Worm (Caenorhabditis elegans) whole organism, young adult: Measurements from ENCODE around the gene rnp-5.

Experiments
- B0019.2 ChIP-seq: fragments of 200-800 bp; sonication (Bioruptor generic); conservative IDR thresholded peaks from 2 replicates; pipeline ENCODE4 v1.3.6; 2022; ENCODE audit warnings: missing genetic modification reagents, missing genetic modification characterization, missing compliant biosample characterization
- B0035.1 ChIP-seq: sonication (generic microtip); optimal IDR thresholded peaks from 2 replicates; lab custom pipeline; 2016; ENCODE audit warnings: missing genetic modification characterization, mild to moderate bottlenecking, missing compliant biosample characterization, missing genotype, missing genetic modification reagents
- F23B12.7 ChIP-seq: sonication (generic microtip); optimal IDR thresholded peaks from 2 replicates; lab custom pipeline; 2017; ENCODE audit warnings: missing genetic modification characterization, mild to moderate bottlenecking, missing compliant biosample characterization, antibody characterized with exemption, moderate library complexity; ENCODE audit not compliant: insufficient read depth
- F33H1.4 ChIP-seq: fragments of 200-800 bp; sonication (Bioruptor generic); IDR thresholded peaks from 2 replicates; pipeline ENCODE4 v1.3.6; 2022; ENCODE audit warnings: missing genetic modification reagents, missing genetic modification characterization, missing compliant biosample characterization
- F37B4.10 ChIP-seq: fragments of 200-800 bp; sonication (Bioruptor generic); IDR thresholded peaks from 2 replicates; pipeline ENCODE4 v1.3.6; 2022; ENCODE audit warnings: missing genetic modification characterization, missing compliant biosample characterization
- F52B5.7 ChIP-seq: sonication (generic microtip); optimal IDR thresholded peaks from 2 replicates; lab custom pipeline; 2016; ENCODE audit warnings: mild to moderate bottlenecking, missing genetic modification characterization, missing compliant biosample characterization
- F55B11.4 ChIP-seq: sonication (generic microtip); optimal IDR thresholded peaks from 2 replicates; lab custom pipeline; 2016; ENCODE audit warnings: missing compliant biosample characterization, missing genetic modification characterization, borderline replicate concordance; ENCODE audit not compliant: insufficient read depth
- T26A5.8 ChIP-seq: sonication (generic microtip); optimal IDR thresholded peaks from 2 replicates; lab custom pipeline; 2016; ENCODE audit warnings: missing genetic modification characterization, missing compliant biosample characterization
- ama-1 ChIP-seq, 3 experiments: fragments of 150-350 bp in 1 of 3; sonication (generic microtip) in 2 of 3; optimal IDR thresholded peaks; 2 replicates each; lab custom pipeline; 2014 to 2018; ENCODE audit warnings: missing biosample characterization in 2 of 3, missing genetic modification characterization in 2 of 3, missing genetic modification reagents in 2 of 3
- aptf-2 ChIP-seq: fragments of 200-800 bp; sonication (Bioruptor generic); conservative IDR thresholded peaks from 2 replicates; pipeline ENCODE4 v1.3.6; 2022; ENCODE audit warnings: missing genetic modification reagents, missing genetic modification characterization, missing compliant biosample characterization
- attf-6 ChIP-seq: fragments of 200-800 bp; sonication (Bioruptor generic); IDR thresholded peaks from 2 replicates; pipeline ENCODE4 v1.3.6; 2022; ENCODE audit warnings: missing genetic modification reagents, missing genetic modification characterization, missing compliant biosample characterization
- bed-1 ChIP-seq: fragments of 200-800 bp; sonication (Bioruptor generic); IDR thresholded peaks from 2 replicates; pipeline ENCODE4 v1.3.6; 2022; ENCODE audit warnings: missing genetic modification reagents, missing genetic modification characterization, missing compliant biosample characterization
- ceh-100 ChIP-seq: fragments of 200-800 bp; sonication (Bioruptor generic); IDR thresholded peaks from 2 replicates; pipeline ENCODE4 v1.3.6; 2022; ENCODE audit warnings: missing genetic modification reagents, missing genetic modification characterization, missing compliant biosample characterization
- ceh-27 ChIP-seq: fragments of 200-800 bp; sonication (Bioruptor generic); optimal IDR thresholded peaks from 2 replicates; lab custom pipeline; 2018; ENCODE audit warnings: mild to moderate bottlenecking, missing genetic modification characterization, moderate library complexity, missing compliant biosample characterization
- ceh-58 ChIP-seq: fragments of 200-800 bp; sonication (Bioruptor generic); IDR thresholded peaks from 2 replicates; pipeline ENCODE4 v1.3.6; 2022; ENCODE audit warnings: missing genetic modification characterization, missing compliant biosample characterization
- die-1 ChIP-seq: sonication (generic microtip); optimal IDR thresholded peaks from 2 replicates; lab custom pipeline; 2016; ENCODE audit warnings: missing genotype, mild to moderate bottlenecking, missing genetic modification characterization, missing compliant biosample characterization
- ekl-4 ChIP-seq: fragments of 200-800 bp; sonication (Bioruptor generic); IDR thresholded peaks from 2 replicates; pipeline ENCODE4 v1.3.6; 2022; ENCODE audit warnings: missing genetic modification reagents, missing genetic modification characterization, missing compliant biosample characterization
- him-1 ChIP-seq: sonication (generic microtip); optimal IDR thresholded peaks from 2 replicates; lab custom pipeline; 2016; ENCODE audit warnings: missing genotype, missing genetic modification reagents, missing genetic modification characterization, missing compliant biosample characterization
- hlh-26 ChIP-seq: fragments of 200-800 bp; sonication (Bioruptor generic); conservative IDR thresholded peaks from 2 replicates; pipeline ENCODE4 v1.3.6; 2022; ENCODE audit warnings: missing genetic modification reagents, missing genetic modification characterization, missing compliant biosample characterization
- hmg-1.2 ChIP-seq: fragments of 200-800 bp; sonication (Bioruptor generic); IDR thresholded peaks from 2 replicates; pipeline ENCODE4 v1.3.6; 2022; ENCODE audit warnings: missing genetic modification reagents, missing genetic modification characterization, missing compliant biosample characterization
- hmg-20 ChIP-seq: fragments of 200-800 bp; sonication (Bioruptor generic); IDR thresholded peaks from 2 replicates; pipeline ENCODE4 v1.3.6; 2022; ENCODE audit warnings: missing genetic modification reagents, missing genetic modification characterization, missing compliant biosample characterization
- hsf-1 ChIP-seq: fragments of 200-800 bp; sonication (Bioruptor generic); IDR thresholded peaks from 2 replicates; pipeline ENCODE4 v1.3.6; 2022; ENCODE audit warnings: missing genetic modification reagents, missing genetic modification characterization, missing compliant biosample characterization
- lag-1 ChIP-seq: fragments of 200-800 bp; sonication (Bioruptor generic); IDR thresholded peaks from 2 replicates; pipeline ENCODE4 v1.3.6; 2022; ENCODE audit warnings: missing genetic modification reagents, missing genetic modification characterization, missing compliant biosample characterization
- lin-35 ChIP-seq, 3 experiments: fragments of 150-350 bp in 2 of 3; sonication (generic microtip) in 1 of 3; optimal IDR thresholded peaks; 2 replicates each; lab custom pipeline; 2014 to 2018; ENCODE audit warnings: missing biosample characterization in 3 of 3, missing genetic modification characterization in 3 of 3, missing genetic modification reagents in 3 of 3
- lsl-1 ChIP-seq: fragments of 200-800 bp; sonication (Bioruptor generic); optimal IDR thresholded peaks from 2 replicates; lab custom pipeline; 2018; ENCODE audit warnings: mild to moderate bottlenecking, missing genetic modification characterization, moderate library complexity, missing compliant biosample characterization
- madf-10 ChIP-seq: sonication (generic microtip); optimal IDR thresholded peaks from 2 replicates; lab custom pipeline; 2016; ENCODE audit warnings: mild to moderate bottlenecking, missing genetic modification characterization, missing compliant biosample characterization
- madf-6 ChIP-seq: fragments of 200-800 bp; sonication (Bioruptor generic); IDR thresholded peaks from 2 replicates; pipeline ENCODE4 v1.3.6; 2022; ENCODE audit warnings: missing genetic modification reagents, missing genetic modification characterization, missing compliant biosample characterization
- madf-8 ChIP-seq: fragments of 200-800 bp; sonication (Bioruptor generic); conservative IDR thresholded peaks from 2 replicates; pipeline ENCODE4 v1.3.6; 2022; ENCODE audit warnings: missing genetic modification reagents, missing genetic modification characterization, missing compliant biosample characterization
- mes-4 ChIP-seq: sonication (generic microtip); optimal IDR thresholded peaks from 2 replicates; lab custom pipeline; 2016; ENCODE audit warnings: missing genotype, missing genetic modification characterization, missing compliant biosample characterization
- mxl-1 ChIP-seq: sonication (generic microtip); optimal IDR thresholded peaks from 2 replicates; lab custom pipeline; 2016; ENCODE audit warnings: missing genetic modification characterization, missing compliant biosample characterization
- nfyb-1 ChIP-seq: fragments of 200-800 bp; sonication (Bioruptor generic); IDR thresholded peaks from 2 replicates; pipeline ENCODE4 v1.3.6; 2022; ENCODE audit warnings: missing genetic modification reagents, missing genetic modification characterization, missing compliant biosample characterization
- nhr-80 ChIP-seq: sonication (generic microtip); optimal IDR thresholded peaks from 2 replicates; lab custom pipeline; 2016; ENCODE audit warnings: missing genetic modification characterization, missing compliant biosample characterization
- pbrm-1 ChIP-seq: fragments of 200-800 bp; sonication (Bioruptor generic); IDR thresholded peaks from 2 replicates; pipeline ENCODE4 v1.3.6; 2022; ENCODE audit warnings: missing genetic modification reagents, missing genetic modification characterization, missing compliant biosample characterization
- rec-8 ChIP-seq, 2 experiments: sonication (generic microtip); optimal IDR thresholded peaks; 2 replicates each; lab custom pipeline; 2016; ENCODE audit warnings: mild to moderate bottlenecking in 2 of 2, missing genetic modification characterization in 2 of 2, missing genetic modification reagents in 2 of 2, missing genotype in 2 of 2, missing biosample characterization in 1 of 2, missing compliant biosample characterization in 1 of 2, moderate library complexity in 1 of 2
- snpc-4 ChIP-seq, 5 experiments: fragments of 150-350 bp in 1 of 5; sonication (generic microtip) in 4 of 5; optimal IDR thresholded peaks; 2 replicates each; lab custom pipeline; 2014 to 2018; ENCODE audit warnings: missing genetic modification characterization in 5 of 5, missing biosample characterization in 3 of 5, antibody characterized with exemption in 2 of 5, mild to moderate bottlenecking in 2 of 5, missing compliant biosample characterization in 2 of 5, missing genotype in 2 of 5, moderate library complexity in 2 of 5, missing genetic modification reagents in 1 of 5
- tbp1 ChIP-seq: fragments of 200-800 bp; sonication (Bioruptor generic); optimal IDR thresholded peaks from 2 replicates; lab custom pipeline; 2018; ENCODE audit warnings: mild to moderate bottlenecking, missing genetic modification characterization, missing compliant biosample characterization
- unc-62 ChIP-seq: fragments of 150-350 bp; optimal IDR thresholded peaks from 2 replicates; lab custom pipeline; 2014; ENCODE audit warnings: missing biosample characterization, missing genetic modification reagents, missing genetic modification characterization
- zim-3 ChIP-seq: sonication (generic microtip); optimal IDR thresholded peaks from 2 replicates; lab custom pipeline; 2017; ENCODE audit warnings: mild to moderate bottlenecking, missing genetic modification characterization, moderate library complexity, missing compliant biosample characterization
- ztf-25 ChIP-seq: fragments of 200-800 bp; sonication (Bioruptor generic); IDR thresholded peaks from 2 replicates; pipeline ENCODE4 v1.3.6; 2022; ENCODE audit warnings: missing genetic modification reagents, missing genetic modification characterization, missing compliant biosample characterization
- ztf-6 ChIP-seq: fragments of 200-800 bp; sonication (Bioruptor generic); IDR thresholded peaks from 2 replicates; pipeline ENCODE4 v1.3.6; 2022; ENCODE audit warnings: missing genetic modification reagents, missing genetic modification characterization, missing compliant biosample characterization

rnp-5 gene

ce11 chrIII:880840-881239 is 27.1 kb upstream of the rnp-5 start:
- TF ChIP-seq ceh-100 (GFP tag; lab: Robert Waterston, UW), result no peak
- TF ChIP-seq attf-6, result 0 out of 2 replicates have a peak, but pooled peaks have one; percentile 49
- peak; percentile 46; the same call in 1 of the 2 replicates for TF ChIP-seq ekl-4 (GFP tag; lab: Robert Waterston, UW)
- no peak for TF ChIP-seq tbp1 (GFP tag; lab: Kevin White, UChicago)
- no peak for TF ChIP-seq ama-1 (optimal IDR thresholded peaks at IDR 0.05; lab: Kevin White, UChicago)
- TF ChIP-seq ama-1 (GFP tag; optimal IDR thresholded peaks at IDR 0.05; lab: Kevin White, UChicago), result no peak
- TF ChIP-seq hlh-26 (GFP tag; lab: Robert Waterston, UW), result no peak
- TF ChIP-seq nfyb-1 (GFP tag; lab: Robert Waterston, UW), result peak; percentile 54; the same call in 1 of the 2 replicates
- TF ChIP-seq hsf-1 (GFP tag; lab: Robert Waterston, UW), result 0 out of 2 replicates have a peak, but pooled peaks have one; percentile 13

DNA sequence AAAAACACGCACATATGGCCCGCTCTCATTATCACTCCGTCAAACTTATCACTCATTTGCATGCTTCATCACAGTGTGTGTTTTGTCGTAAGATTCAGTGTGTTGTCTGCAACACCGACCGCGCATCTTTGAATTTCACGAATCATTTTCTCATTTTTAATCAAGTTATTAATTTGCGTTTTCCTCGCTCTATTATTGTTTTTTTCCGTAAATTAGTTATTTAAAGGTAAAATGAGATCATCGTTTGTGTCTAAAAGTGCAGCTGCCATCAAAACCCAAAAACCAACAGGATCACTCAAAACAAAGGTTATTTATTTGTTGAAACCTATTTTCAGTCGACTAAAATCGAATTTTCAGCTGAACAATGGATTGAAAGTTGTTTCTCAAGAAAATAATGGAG is 25.9 kb upstream of the rnp-5 start, which contains the start of the genes T24C4.5 and ucr-2.3:
T24C4.5 (minus strand) TSS at position 101 of the 400 bp plus-strand sequence.
ucr-2.3 (plus strand) TSS at position 227 of the 400 bp plus-strand sequence.
- TF ChIP-seq lag-1 (GFP tag; lab: Robert Waterston, UW), result no peak
- no peak for TF ChIP-seq lin-35 (GFP tag; optimal IDR thresholded peaks at IDR 0.05; lab: Kevin White, UChicago)
- no peak for TF ChIP-seq madf-8 (GFP tag; lab: Robert Waterston, UW)
- TF ChIP-seq F37B4.10 (GFP tag; lab: Robert Waterston, UW), result no peak
- TF ChIP-seq snpc-4 (GFP tag; optimal IDR thresholded peaks at IDR 0.05; lab: Kevin White, UChicago), result no peak
- no peak for TF ChIP-seq snpc-4 (tag; optimal IDR thresholded peaks at IDR 0.05; lab: Kevin White, UChicago)
- TF ChIP-seq zim-3 (tag; lab: Kevin White, UChicago), result no peak
- no peak for TF ChIP-seq ztf-6
- TF ChIP-seq F52B5.7 (tag; lab: Kevin White, UChicago), result no peak
- no peak for TF ChIP-seq ztf-25 (GFP tag; lab: Robert Waterston, UW)
- TF ChIP-seq F33H1.4, result no peak
- TF ChIP-seq hmg-20 (GFP tag; lab: Robert Waterston, UW), result no peak
- TF ChIP-seq, all 124 proteins: peak for 0

DNA sequence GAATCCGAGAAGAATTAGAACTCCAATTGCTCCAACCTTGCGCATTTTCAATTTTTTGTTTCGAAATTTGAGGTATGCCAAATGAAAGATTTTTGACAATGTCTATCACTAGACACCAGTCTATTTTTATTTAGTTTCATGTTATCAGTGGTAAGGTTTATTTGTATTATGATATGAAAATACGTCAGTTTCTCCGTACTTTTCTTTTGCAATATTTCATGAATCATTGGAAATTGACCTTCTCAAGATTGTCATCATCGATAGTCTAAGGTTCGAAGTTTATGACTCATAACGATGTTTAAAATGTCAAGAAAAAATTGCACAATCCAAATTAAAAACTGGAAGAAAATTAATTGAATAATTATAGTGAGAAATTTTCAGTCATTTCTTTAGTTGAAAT is 19.7 kb upstream of the rnp-5 start, which contains the start of gene clc-19:
clc-19 (minus strand) TSS at position 135 of the 400 bp plus-strand sequence.
- peak; percentile 26 for TF ChIP-seq unc-62 (GFP tag; lab: Kevin White, UChicago)
- no peak for TF ChIP-seq aptf-2 (GFP tag; lab: Robert Waterston, UW)
- peak; percentile 33 for TF ChIP-seq nhr-80 (tag; lab: Kevin White, UChicago)

- no peak for TF ChIP-seq B0019.2
- TF ChIP-seq hmg-1.2 (GFP tag; lab: Robert Waterston, UW), result no peak
- no peak for TF ChIP-seq unc-62 (GFP tag; lab: Kevin White, UChicago)
- TF ChIP-seq madf-6 (GFP tag; lab: Robert Waterston, UW), result no peak
- TF ChIP-seq lsl-1 (GFP tag; lab: Kevin White, UChicago), result no peak
- TF ChIP-seq mes-4 (tag; lab: Kevin White, UChicago), result no peak
- no peak for TF ChIP-seq mxl-1 (tag; lab: Kevin White, UChicago)
- TF ChIP-seq bed-1 (GFP tag; lab: Robert Waterston, UW), result no peak
- no peak for TF ChIP-seq rec-8 (tag; optimal IDR thresholded peaks at IDR 0.05; lab: Kevin White, UChicago)
These were observed 18.7 kb upstream of the rnp-5 start, which contains the start of the genes T24C4.3 and clc-20 for ce11 chrIII:872373-872772. TSS of gene T24C4.3 (minus strand) at chrIII:872473. TSS of gene clc-20 (plus strand) at chrIII:872583.

DNA sequence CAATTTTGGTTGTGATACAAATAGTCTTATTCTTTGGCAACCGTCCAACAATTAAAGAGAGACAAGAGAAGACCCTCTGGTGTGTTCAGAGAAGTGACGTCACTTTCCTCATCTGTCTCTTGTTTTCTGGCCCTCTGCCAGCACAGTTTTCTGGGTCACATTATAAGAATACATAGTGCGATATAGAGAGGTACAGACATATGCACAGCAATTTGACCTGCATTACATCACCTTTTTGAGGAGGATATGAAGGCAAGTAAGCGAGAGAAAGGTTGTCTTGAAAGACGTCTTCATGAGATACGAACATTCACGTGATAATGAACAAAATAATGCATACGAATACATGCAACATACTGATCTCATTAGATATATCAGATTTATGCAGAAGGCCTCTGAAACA is 16.8 kb upstream of the rnp-5 start:
- TF ChIP-seq him-1 (tag; lab: Kevin White, UChicago), result no peak
- TF ChIP-seq T26A5.8, result no peak
- TF ChIP-seq ceh-27 (GFP tag; lab: Kevin White, UChicago), result no peak
- TF ChIP-seq F23B12.7, result no peak
- TF ChIP-seq die-1 (tag; lab: Kevin White, UChicago), result no peak
- TF ChIP-seq ceh-58 (GFP tag; lab: Robert Waterston, UW), result no peak
- TF ChIP-seq madf-10 (tag; lab: Kevin White, UChicago), result no peak
- no peak for TF ChIP-seq B0035.1 (tag; lab: Kevin White, UChicago)
- TF ChIP-seq pbrm-1 (GFP tag; lab: Robert Waterston, UW), result no peak
- TF ChIP-seq attf-6, result no peak
- no peak for TF ChIP-seq hmg-1.2 (GFP tag; lab: Robert Waterston, UW)
- TF ChIP-seq lsl-1 (GFP tag; lab: Kevin White, UChicago), result no peak
- no peak for TF ChIP-seq F55B11.4
